Worm (Caenorhabditis elegans): ENCODE results near the gene snap-29.
A peak's percentile ranks its signal among the peaks of the same experiment; 100 is the strongest.

The snap-29 gene

DNA sequence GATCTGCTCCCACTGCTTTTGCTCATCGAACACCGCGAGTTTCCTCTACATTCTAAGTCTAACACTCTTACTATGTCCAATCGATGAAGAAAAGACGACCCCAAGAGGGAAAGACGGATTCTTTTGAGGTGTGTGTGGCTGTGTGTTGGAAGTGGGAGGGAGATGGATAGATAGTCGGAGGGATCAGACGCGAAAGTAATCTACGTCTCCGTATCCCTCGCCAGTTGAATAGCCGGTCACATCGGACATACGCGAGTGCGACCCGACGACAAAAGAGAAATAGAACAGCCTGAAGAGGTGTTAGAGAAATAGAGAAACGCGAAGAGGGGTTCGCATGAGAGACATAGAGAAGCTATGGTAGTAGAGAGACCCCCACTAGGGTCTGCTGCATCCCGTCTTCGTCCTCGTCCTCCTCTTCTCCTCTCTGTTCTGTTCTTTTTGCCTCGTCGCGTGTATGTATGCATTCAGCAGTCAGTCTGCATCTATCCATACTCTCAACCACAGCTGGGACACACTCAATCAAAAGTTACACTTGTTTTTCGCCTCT is 19.6 kb downstream of the snap-29 start (continued):
- TF ChIP-seq daf-8 (GFP tag; IDR thresholded peaks at IDR 0.05) (no peak), ctbp-1 (GFP tag; IDR thresholded peaks at IDR 0.05) (peak; percentile 97), php-3 (GFP tag; IDR thresholded peaks at IDR 0.05) (peak; percentile 46; the same call in 1 of the 2 replicates), D1046.2 (GFP tag; IDR thresholded peaks at IDR 0.05) (0 out of 2 replicates have a peak, but pooled peaks have one; percentile 56), ceh-20 (GFP tag; IDR thresholded peaks at IDR 0.05) (peak; percentile 89), skn-1 (tag; optimal IDR thresholded peaks at IDR 0.05) (peak; percentile 14), T26A8.4 (GFP tag; IDR thresholded peaks at IDR 0.05) (peak; percentile 92), ceh-32 (tag; optimal IDR thresholded peaks at IDR 0.05; ENCODE audit: poor library complexity) (peak; percentile 64), hlh-11 (tag; optimal IDR thresholded peaks at IDR 0.05) (peak; percentile 99), attf-4 (tag; optimal IDR thresholded peaks at IDR 0.05) (peak; percentile 13), nhr-25 (tag; optimal IDR thresholded peaks at IDR 0.05; ENCODE audit: borderline replicate concordance, insufficient read depth) (peak; percentile 95), nhr-42 (GFP tag; IDR thresholded peaks at IDR 0.05) (0 out of 2 replicates have a peak, but pooled peaks have one; percentile 52), hlh-30 (tag; optimal IDR thresholded peaks at IDR 0.05; ENCODE audit: insufficient read depth) (peak; percentile 95), nhr-28 (tag; optimal IDR thresholded peaks at IDR 0.05) (peak; percentile 94), F10B5.3 (tag; optimal IDR thresholded peaks at IDR 0.05) (peak; percentile 81), zag-1 (tag; optimal IDR thresholded peaks at IDR 0.05) (peak; percentile 78), daf-12 (tag; optimal IDR thresholded peaks at IDR 0.05) (no peak), lsy-2 (tag; optimal IDR thresholded peaks at IDR 0.05) (peak; percentile 91 to 93), saeg-2 (GFP tag; IDR thresholded peaks at IDR 0.05) (peak; percentile 91), nhr-48 (tag; optimal IDR thresholded peaks at IDR 0.05) (peak; percentile 96), rbr-2 (tag; optimal IDR thresholded peaks at IDR 0.05) (peak; percentile 97), mdt-29 (GFP tag; IDR thresholded peaks at IDR 0.05) (peak; percentile 56; the same call in 1 of the 2 replicates), snpc-1.2 (GFP tag; IDR thresholded peaks at IDR 0.05) (0 out of 2 replicates have a peak, but pooled peaks have one; percentile 12), ztf-7 (tag; optimal IDR thresholded peaks at IDR 0.05) (peak; percentile 88), aly-2 (tag; optimal IDR thresholded peaks at IDR 0.05) (no peak), fos-1 (tag; optimal IDR thresholded peaks at IDR 0.05) (peak; percentile 62), dmd-6 (GFP tag; IDR thresholded peaks at IDR 0.05) (peak; percentile 93), hmg-1.1 (GFP tag; IDR thresholded peaks at IDR 0.05) (peak; percentile 98), lin-15B (tag; optimal IDR thresholded peaks at IDR 0.05) (no peak), madf-5 (GFP tag; IDR thresholded peaks at IDR 0.05) (no peak), mes-2 (tag; optimal IDR thresholded peaks at IDR 0.05; ENCODE audit: poor library complexity, severe bottlenecking) (peak; percentile 69), spr-1 (tag; optimal IDR thresholded peaks at IDR 0.05) (peak; percentile 88), nhr-11 (tag; optimal IDR thresholded peaks at IDR 0.05) (peak; percentile 93), unc-62 (GFP tag; optimal IDR thresholded peaks at IDR 0.05 in 1 of 2) (peak in 1 of 2 experiments; percentile 100), unc-62 (tag; optimal IDR thresholded peaks at IDR 0.05) (no peak), nhr-76 (tag; optimal IDR thresholded peaks at IDR 0.05) (no peak), lin-1 (GFP tag; IDR thresholded peaks at IDR 0.05) (peak; percentile 82; the same call in 1 of the 2 replicates), nhr-237 (tag; optimal IDR thresholded peaks at IDR 0.05) (peak; percentile 58), R02D3.7 (tag; optimal IDR thresholded peaks at IDR 0.05) (no peak), T20F7.1 (GFP tag; optimal IDR thresholded peaks at IDR 0.05) (peak; percentile 77), arid-1 (GFP tag; conservative IDR thresholded peaks at IDR 0.05) (peak; percentile 88), F37D6.2 (tag; optimal IDR thresholded peaks at IDR 0.05) (peak; percentile 93), ceh-44 (GFP tag; IDR thresholded peaks at IDR 0.05) (no peak), snpc-4 (tag; optimal IDR thresholded peaks at IDR 0.05) (peak; percentile 38), lin-13 (GFP tag; optimal IDR thresholded peaks at IDR 0.05) (peak; percentile 94), nhr-6 (tag; optimal IDR thresholded peaks at IDR 0.05) (peak; percentile 84), pqm-1 (tag; optimal IDR thresholded peaks at IDR 0.05) (peak; percentile 54), dve-1 (tag; optimal IDR thresholded peaks at IDR 0.05; ENCODE audit: insufficient read depth) (peak; percentile 94), ZK546.5 (tag; optimal IDR thresholded peaks at IDR 0.05) (peak in 1 of 2 experiments; percentile 40), zfp-3 (GFP tag; conservative IDR thresholded peaks at IDR 0.05) (0 out of 2 replicates have a peak, but pooled peaks have one; percentile 14), ceh-28 (tag; optimal IDR thresholded peaks at IDR 0.05) (peak; percentile 72)
